Fruit fly (Drosophila melanogaster) whole organism, prepupa: ENCODE results near the gene CG15023.

ENCODE experiments used
- CG11762 ChIP-seq: fragments of 200-800 bp; sonication (Bioruptor generic); optimal IDR thresholded peaks from 3 replicates; lab custom pipeline; 2016; ENCODE audit warnings: missing biosample characterization, missing genetic modification characterization; ENCODE audit not compliant: insufficient read depth
- Lpt ChIP-seq: fragments of 200-800 bp; sonication (Bioruptor generic); optimal IDR thresholded peaks from 3 replicates; lab custom pipeline; 2016; ENCODE audit warnings: missing biosample characterization, missing genetic modification characterization

DNA sequence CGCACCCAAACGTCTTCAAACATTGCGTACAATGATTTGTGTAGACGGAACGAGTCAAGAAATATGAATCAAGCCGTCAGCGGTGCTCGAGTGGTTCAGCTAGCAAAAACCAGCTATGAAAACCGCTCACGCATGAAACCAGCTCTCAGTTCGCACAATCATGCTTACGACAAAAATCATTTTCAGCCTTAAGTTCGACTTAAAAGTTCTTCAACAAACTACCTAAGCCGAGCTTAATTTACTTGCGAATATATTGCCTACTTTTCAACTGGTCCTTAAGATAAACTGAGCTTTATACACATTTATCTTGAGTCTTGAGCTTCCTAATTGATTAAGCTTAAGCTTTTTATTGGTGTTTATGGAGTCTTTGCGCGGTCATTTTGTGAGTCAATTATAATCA, 21.2 kb downstream of the CG15023 start:
- TF ChIP-seq Lpt (GFP tag; lab: Kevin White, UChicago) (no peak), CG11762 (GFP tag; lab: Kevin White, UChicago) (no peak)
